Worm (Caenorhabditis elegans): ENCODE measurements around the gene ooc-5.

Gene ooc-5

DNA sequence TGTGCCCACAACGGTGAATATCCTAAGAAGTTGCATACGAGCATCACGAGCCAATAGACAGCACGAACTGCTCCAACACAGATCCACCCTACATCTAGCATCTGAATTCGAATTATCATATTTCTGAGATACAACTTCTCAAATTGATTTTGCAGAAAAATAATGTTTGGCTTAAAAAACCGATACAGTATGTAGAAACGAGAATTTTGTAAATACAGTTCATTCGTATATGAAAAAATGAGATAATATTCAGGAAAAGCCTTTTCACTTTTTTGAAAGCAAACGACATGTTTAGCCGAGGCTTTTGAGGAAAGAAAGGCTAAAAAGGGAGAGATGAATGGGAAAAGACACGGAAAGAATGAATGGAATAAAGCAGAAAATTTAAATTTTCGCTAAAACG, 48.3 kb downstream of the ooc-5 start, which contains the start of gene F37B12.3:
F37B12.3 (minus strand) TSS at position 101 of the 400 bp plus-strand sequence.
- no peak for TF ChIP-seq W03F9.2 (tag; optimal IDR thresholded peaks at IDR 0.05)

DNA sequence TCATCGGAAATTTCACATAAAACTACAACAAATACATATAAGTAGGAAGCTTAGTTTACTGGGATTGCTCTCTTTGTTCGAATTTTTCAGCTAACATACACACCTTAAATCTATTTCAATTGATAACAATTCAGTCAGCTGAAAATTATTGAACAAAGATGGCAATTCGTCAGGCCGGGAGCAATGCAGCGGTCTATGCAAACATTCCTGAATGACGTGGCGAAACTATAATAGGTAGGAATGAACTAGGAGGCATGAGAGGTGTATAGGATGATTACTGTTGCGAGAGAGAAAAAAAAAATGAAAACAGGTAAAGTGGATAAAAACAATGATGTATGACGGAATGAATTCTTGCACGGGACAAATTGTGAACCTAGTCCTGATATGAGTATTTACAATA, 49.1 kb downstream of the ooc-5 start:
- TF ChIP-seq W03F9.2 (tag; optimal IDR thresholded peaks at IDR 0.05) (no peak), him-1 (tag; optimal IDR thresholded peaks at IDR 0.05) (no peak), dao-5 (tag; optimal IDR thresholded peaks at IDR 0.05) (no peak)
